Worm (Caenorhabditis elegans): Measurements from ENCODE around the gene Y51H7C.8.

DNA sequence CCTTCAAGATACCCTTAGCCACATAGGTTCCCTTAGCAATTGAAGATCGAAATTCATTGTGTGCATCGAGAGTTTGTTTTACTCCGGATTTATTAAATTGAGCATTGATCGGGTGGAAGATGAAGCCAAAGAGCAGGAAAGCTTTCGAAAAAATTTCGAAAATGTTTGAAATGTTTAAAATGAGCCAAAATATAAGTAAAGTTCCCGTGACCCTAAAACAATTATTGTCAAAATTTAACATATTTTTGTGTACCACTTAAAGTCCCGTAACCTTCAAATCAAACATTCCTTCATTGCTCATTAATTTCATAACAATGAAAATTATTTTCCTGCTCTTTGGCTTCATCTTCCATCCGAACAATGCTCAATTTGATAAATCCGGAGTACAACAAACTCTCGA lies 43.3 kb downstream of the Y51H7C.8 start, which contains the start of gene scl-17:
- no peak for TF ChIP-seq tbx-2 (tag; optimal IDR thresholded peaks at IDR 0.05)
- TF ChIP-seq elt-2 (tag; optimal IDR thresholded peaks at IDR 0.05), result no peak
- no peak for TF ChIP-seq zip-5 (tag; optimal IDR thresholded peaks at IDR 0.05)
- no peak for TF ChIP-seq nhr-232 (tag; optimal IDR thresholded peaks at IDR 0.05)
- TF ChIP-seq pros-1 (tag; optimal IDR thresholded peaks at IDR 0.05), result no peak
- no peak for TF ChIP-seq ceh-45 (GFP tag; IDR thresholded peaks at IDR 0.05)
- no peak for TF ChIP-seq ceh-31 (tag; optimal IDR thresholded peaks at IDR 0.05)
- no peak for TF ChIP-seq syd-9 (tag; optimal IDR thresholded peaks at IDR 0.05)
- no peak for TF ChIP-seq fax-1 (tag; optimal IDR thresholded peaks at IDR 0.05)
